Fruit fly (Drosophila melanogaster) whole organism, embryonic: ENCODE measurements around the gene Ccp84Ad.

Source experiments
- Bdp1 ChIP-seq: fragments of 200-800 bp; sonication (Bioruptor generic); optimal IDR thresholded peaks from 3 replicates; lab custom pipeline; 2016; ENCODE audit warnings: missing biosample characterization, missing genetic modification characterization
- Blimp-1 ChIP-seq: fragments of 200-800 bp; sonication (Bioruptor generic); optimal IDR thresholded peaks from 3 replicates; lab custom pipeline; 2018; ENCODE audit warnings: missing biosample characterization, missing genetic modification characterization, mild to moderate bottlenecking, moderate library complexity, missing genetic modification reagents
- CG1024 ChIP-seq: fragments of 200-800 bp; sonication (Bioruptor generic); IDR thresholded peaks from 2 replicates; pipeline ENCODE4 v1.3.6; 2022; ENCODE audit warnings: missing biosample characterization, missing genetic modification characterization
- CG11560 ChIP-seq: fragments of 200-800 bp; sonication (Bioruptor generic); IDR thresholded peaks from 3 replicates; pipeline ENCODE4 v1.3.6; 2022; ENCODE audit warnings: missing biosample characterization, missing genetic modification characterization
- CG12391 ChIP-seq: fragments of 200-800 bp; sonication (Bioruptor generic); optimal IDR thresholded peaks from 3 replicates; lab custom pipeline; 2018; ENCODE audit warnings: missing biosample characterization, mild to moderate bottlenecking, missing genetic modification characterization, moderate library complexity
- CG14441 ChIP-seq: fragments of 200-800 bp; sonication (Bioruptor generic); IDR thresholded peaks from 2 replicates; pipeline ENCODE4 v1.3.6; 2022; ENCODE audit warnings: missing biosample characterization, missing genetic modification characterization
- CG15011 ChIP-seq: fragments of 200-800 bp; sonication (Bioruptor generic); optimal IDR thresholded peaks from 3 replicates; lab custom pipeline; 2018; ENCODE audit warnings: missing biosample characterization, mild to moderate bottlenecking, missing genetic modification characterization
- CG16815 ChIP-seq: fragments of 200-800 bp; sonication (Bioruptor generic); optimal IDR thresholded peaks from 3 replicates; lab custom pipeline; 2017; ENCODE audit warnings: missing biosample characterization, mild to moderate bottlenecking, missing genetic modification characterization
- CG17186 ChIP-seq: fragments of 200-800 bp; sonication (Bioruptor generic); optimal IDR thresholded peaks from 3 replicates; lab custom pipeline; 2017; ENCODE audit warnings: missing biosample characterization, missing genetic modification reagents, missing genetic modification characterization
- CG17612 ChIP-seq: fragments of 200-800 bp; sonication (Bioruptor generic); IDR thresholded peaks from 2 replicates; pipeline ENCODE4 v1.3.6; 2022; ENCODE audit warnings: missing biosample characterization, missing genetic modification characterization
- CG2116 ChIP-seq: fragments of 200-800 bp; sonication (Bioruptor generic); optimal IDR thresholded peaks from 3 replicates; lab custom pipeline; 2018; ENCODE audit warnings: missing biosample characterization, mild to moderate bottlenecking, missing genetic modification characterization
- CG2199 ChIP-seq: fragments of 200-800 bp; sonication (Bioruptor generic); IDR thresholded peaks from 3 replicates; pipeline ENCODE4 v1.3.6; 2022; ENCODE audit warnings: missing biosample characterization, missing genetic modification characterization
- CG31224 ChIP-seq: fragments of 200-800 bp; sonication (Bioruptor generic); IDR thresholded peaks from 2 replicates; pipeline ENCODE4 v1.3.6; 2022; ENCODE audit warnings: missing biosample characterization, missing genetic modification characterization
- CG5180 ChIP-seq: fragments of 200-800 bp; sonication (Bioruptor generic); optimal IDR thresholded peaks from 3 replicates; lab custom pipeline; 2017; ENCODE audit warnings: missing biosample characterization, missing genetic modification characterization, mild to moderate bottlenecking, moderate library complexity, missing genetic modification reagents
- CG6272 ChIP-seq: fragments of 200-800 bp; sonication (Bioruptor generic); IDR thresholded peaks from 2 replicates; pipeline ENCODE4 v1.3.6; 2022; ENCODE audit warnings: missing biosample characterization, missing genetic modification characterization
- CG6765 ChIP-seq: fragments of 200-800 bp; sonication (Bioruptor generic); optimal IDR thresholded peaks from 3 replicates; lab custom pipeline; 2017; ENCODE audit warnings: missing biosample characterization, mild to moderate bottlenecking, missing genetic modification characterization
- CG7372 ChIP-seq: fragments of 200-800 bp; sonication (Bioruptor generic); IDR thresholded peaks from 2 replicates; pipeline ENCODE4 v1.3.6; 2022; ENCODE audit warnings: missing biosample characterization, missing genetic modification characterization
- CG7928 ChIP-seq: fragments of 200-800 bp; sonication (Bioruptor generic); optimal IDR thresholded peaks from 2 replicates; lab custom pipeline; 2017; ENCODE audit warnings: missing biosample characterization, mild to moderate bottlenecking, missing genetic modification characterization
- CG7987 ChIP-seq: fragments of 200-800 bp; sonication (Bioruptor generic); optimal IDR thresholded peaks from 2 replicates; lab custom pipeline; 2018; ENCODE audit warnings: missing biosample characterization, mild to moderate bottlenecking, missing genetic modification characterization, moderate library complexity
- CHES-1-like ChIP-seq: fragments of 200-800 bp; sonication (Bioruptor generic); optimal IDR thresholded peaks from 2 replicates; lab custom pipeline; 2016; ENCODE audit warnings: missing biosample characterization, missing genetic modification characterization
- CrebB ChIP-seq: fragments of 200-800 bp; sonication (Bioruptor generic); optimal IDR thresholded peaks from 3 replicates; lab custom pipeline; 2018; ENCODE audit warnings: missing biosample characterization, mild to moderate bottlenecking, missing genetic modification characterization
- Dek ChIP-seq: fragments of 200-800 bp; sonication (Bioruptor generic); optimal IDR thresholded peaks from 3 replicates; lab custom pipeline; 2019; ENCODE audit warnings: missing biosample characterization, mild to moderate bottlenecking, missing genetic modification characterization, moderate library complexity
- Dip2 ChIP-seq: fragments of 200-800 bp; sonication (Bioruptor generic); IDR thresholded peaks from 2 replicates; pipeline ENCODE4 v1.3.6; 2022; ENCODE audit warnings: missing biosample characterization, missing genetic modification characterization
- Dll ChIP-seq: fragments of 200-800 bp; sonication (Bioruptor generic); IDR thresholded peaks from 4 replicates; pipeline ENCODE4 v1.3.6; 2022; ENCODE audit warnings: missing biosample characterization, missing genetic modification characterization; ENCODE audit not compliant: partially characterized antibody
- ERR ChIP-seq: fragments of 200-800 bp; sonication (Bioruptor generic); optimal IDR thresholded peaks from 2 replicates; lab custom pipeline; 2016; ENCODE audit warnings: missing biosample characterization, missing genetic modification characterization
- Ets65A ChIP-seq: fragments of 200-800 bp; sonication (Bioruptor generic); peaks from one replicate; lab custom pipeline; 2016; ENCODE audit warnings: missing biosample characterization, missing genetic modification characterization
- HLH54F ChIP-seq: fragments of 200-800 bp; sonication (Bioruptor generic); optimal IDR thresholded peaks from 3 replicates; lab custom pipeline; 2016; ENCODE audit warnings: missing biosample characterization, missing genetic modification characterization
- Lpt ChIP-seq: fragments of >200 bp; optimal IDR thresholded peaks from 2 replicates; lab custom pipeline; 2018; ENCODE audit warnings: missing biosample characterization, missing genetic modification characterization
- MTF-1 ChIP-seq: fragments of 200-800 bp; sonication (Bioruptor generic); optimal IDR thresholded peaks from 2 replicates; lab custom pipeline; 2018; ENCODE audit warnings: missing biosample characterization, mild to moderate bottlenecking, missing genetic modification characterization, borderline replicate concordance
- Max ChIP-seq: fragments of 200-800 bp; sonication (Bioruptor generic); optimal IDR thresholded peaks from 2 replicates; lab custom pipeline; 2016; ENCODE audit warnings: missing biosample characterization, mild to moderate bottlenecking, missing genetic modification characterization
- Nf-YA ChIP-seq: fragments of 200-800 bp; sonication (Bioruptor generic); IDR thresholded peaks from 2 replicates; pipeline ENCODE4 v1.3.6; 2022; ENCODE audit warnings: missing biosample characterization, missing genetic modification characterization
- Optix ChIP-seq: fragments of 200-800 bp; sonication (Bioruptor generic); IDR thresholded peaks from 3 replicates; pipeline ENCODE4 v1.3.6; 2022; ENCODE audit warnings: missing biosample characterization, missing genetic modification characterization
- PHDP ChIP-seq: fragments of 200-800 bp; sonication (Bioruptor generic); optimal IDR thresholded peaks from 3 replicates; lab custom pipeline; 2018; ENCODE audit warnings: missing biosample characterization, mild to moderate bottlenecking, missing genetic modification characterization, moderate library complexity
- YL-1 ChIP-seq: fragments of 200-800 bp; sonication (Bioruptor generic); optimal IDR thresholded peaks from 3 replicates; lab custom pipeline; 2017; ENCODE audit warnings: missing biosample characterization, mild to moderate bottlenecking, missing genetic modification characterization
- ara ChIP-seq: fragments of 200-800 bp; sonication (Bioruptor generic); IDR thresholded peaks from 2 replicates; pipeline ENCODE4 v1.3.6; 2022; ENCODE audit warnings: missing biosample characterization, missing genetic modification characterization
- cad ChIP-seq: fragments of >200 bp; optimal IDR thresholded peaks from 2 replicates; lab custom pipeline; 2017; ENCODE audit warnings: missing biosample characterization, missing genetic modification characterization
- cato ChIP-seq: fragments of 200-800 bp; sonication (Bioruptor generic); optimal IDR thresholded peaks from 2 replicates; lab custom pipeline; 2016; ENCODE audit warnings: missing biosample characterization, missing genetic modification characterization, borderline replicate concordance
- croc ChIP-seq: fragments of 200-800 bp; sonication (Bioruptor generic); conservative IDR thresholded peaks from 3 replicates; pipeline ENCODE4 v1.3.6; 2022; ENCODE audit warnings: missing biosample characterization, missing genetic modification characterization
- dm ChIP-seq: fragments of 200-800 bp; sonication (Bioruptor generic); optimal IDR thresholded peaks from 3 replicates; lab custom pipeline; 2016; ENCODE audit warnings: missing biosample characterization, missing genetic modification characterization
- ems ChIP-seq: fragments of 200-800 bp; sonication (Bioruptor generic); optimal IDR thresholded peaks from 3 replicates; lab custom pipeline; 2016; ENCODE audit warnings: missing biosample characterization, missing genetic modification characterization
- fru ChIP-seq: fragments of >200 bp; optimal IDR thresholded peaks from 2 replicates; lab custom pipeline; 2017
- grau ChIP-seq: fragments of 200-800 bp; optimal IDR thresholded peaks from 3 replicates; lab custom pipeline; 2019; ENCODE audit warnings: missing biosample characterization, mild to moderate bottlenecking, missing genetic modification characterization, moderate library complexity
- hth ChIP-seq: fragments of >200 bp; optimal IDR thresholded peaks from 2 replicates; lab custom pipeline; 2017; ENCODE audit warnings: inconsistent platforms
- knrl ChIP-seq: fragments of 200-800 bp; sonication (Bioruptor generic); IDR thresholded peaks from 3 replicates; pipeline ENCODE4 v1.3.6; 2022; ENCODE audit warnings: missing biosample characterization, missing genetic modification characterization; ENCODE audit not compliant: partially characterized antibody
- lov ChIP-seq, 2 experiments: fragments of 200-800 bp in 1 of 2; fragments of >200 bp in 1 of 2; sonication (Bioruptor generic) in 1 of 2; IDR thresholded peaks in 1 of 2; optimal IDR thresholded peaks in 1 of 2; 2 replicates in 1 of 2; 3 replicates in 1 of 2; pipeline versions ENCODE4 v1.3.6 to Lab custom; 2017 to 2022; ENCODE audit warnings: missing biosample characterization in 1 of 2, missing genetic modification characterization in 1 of 2
- pnt ChIP-seq: fragments of 200-800 bp; sonication (Bioruptor generic); optimal IDR thresholded peaks from 3 replicates; lab custom pipeline; 2016; ENCODE audit warnings: missing biosample characterization, missing genetic modification characterization
- ranshi ChIP-seq: fragments of 200-800 bp; sonication (Bioruptor generic); IDR thresholded peaks from 2 replicates; pipeline ENCODE4 v1.3.6; 2022; ENCODE audit warnings: missing biosample characterization, missing genetic modification characterization
- sens ChIP-seq: fragments of 200-800 bp; sonication (Bioruptor generic); peaks from one replicate; lab custom pipeline; 2016; ENCODE audit warnings: missing biosample characterization, missing genetic modification characterization
- tna ChIP-seq: fragments of 200-800 bp; sonication (Bioruptor generic); IDR thresholded peaks from 2 replicates; pipeline ENCODE4 v1.3.6; 2022; ENCODE audit warnings: missing biosample characterization, missing genetic modification characterization; ENCODE audit not compliant: partially characterized antibody
- trh ChIP-seq: fragments of 200-800 bp; sonication (Bioruptor generic); optimal IDR thresholded peaks from 2 replicates; lab custom pipeline; 2016; ENCODE audit warnings: missing biosample characterization, missing genetic modification characterization
- tup ChIP-seq: fragments of 200-800 bp; sonication (Bioruptor generic); optimal IDR thresholded peaks from 2 replicates; lab custom pipeline; 2016; ENCODE audit warnings: missing biosample characterization, mild to moderate bottlenecking, missing genetic modification characterization, moderate library complexity
- unpg ChIP-seq: fragments of 200-800 bp; sonication (Bioruptor generic); optimal IDR thresholded peaks from 3 replicates; lab custom pipeline; 2018; ENCODE audit warnings: missing biosample characterization, mild to moderate bottlenecking, missing genetic modification characterization, moderate library complexity

Ccp84Ad gene

DNA sequence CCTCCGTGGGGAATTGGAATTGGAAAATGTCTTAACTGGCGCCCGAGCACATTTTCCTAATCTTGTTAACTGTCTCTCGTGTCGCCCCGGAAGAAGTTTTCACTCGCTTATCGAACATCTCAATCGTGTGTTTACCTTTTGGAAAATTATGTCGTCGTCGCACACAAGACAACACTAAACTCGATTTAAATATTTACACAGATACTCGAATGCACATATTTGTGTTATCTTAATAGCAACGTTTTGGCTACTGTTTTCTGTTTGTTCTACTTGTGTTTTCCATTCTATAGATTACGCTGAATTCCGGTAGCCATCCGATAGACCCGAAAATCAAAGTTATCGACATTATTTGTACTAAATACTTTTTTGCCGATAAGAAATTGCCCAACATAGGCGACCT, 25.3 kb upstream of the Ccp84Ad start (continued):
- TF ChIP-seq Bdp1 (GFP tag; lab: Kevin White, UChicago) (no peak), CG6272 (GFP tag; lab: Robert Waterston, UW) (no peak), fru (no peak), CG16815 (GFP tag; lab: Kevin White, UChicago) (no peak), cad (GFP tag; lab: Kevin White, UChicago) (no peak), Nf-YA (no peak), ranshi (0 out of 2 replicates have a peak, but pooled peaks have one; percentile 27), CG7987 (GFP tag; lab: Kevin White, UChicago) (peak; percentile 54), CG17612 (GFP tag; lab: Robert Waterston, UW) (no peak), tna (GFP tag; lab: Robert Waterston, UW) (no peak), Optix (GFP tag; lab: Robert Waterston, UW) (no peak), MTF-1 (peak; percentile 56), CG1024 (no peak), Max (GFP tag; lab: Kevin White, UChicago) (no peak), Lpt (no peak), knrl (no peak), CG7928 (no peak), PHDP (peak; percentile 38), grau (tag; lab: Kevin White, UChicago) (no peak), CHES-1-like (no peak), tup (GFP tag; lab: Kevin White, UChicago) (no peak), CG5180 (GFP tag; lab: Kevin White, UChicago) (no peak), CG11560 (tag; lab: Robert Waterston, UW) (no peak), croc (GFP tag; lab: Robert Waterston, UW) (no peak), sens (GFP tag; lab: Kevin White, UChicago) (peak; percentile 85), cato (no peak), Dip2 (GFP tag; lab: Robert Waterston, UW) (no peak), ems (no peak), trh (GFP tag; lab: Kevin White, UChicago) (no peak), CG12391 (tag; lab: Kevin White, UChicago) (peak; percentile 36), Dll (GFP tag; lab: Robert Waterston, UW) (no peak), CG2199 (GFP tag; lab: Robert Waterston, UW) (no peak), CG6765 (no peak), Dek (tag; lab: Kevin White, UChicago) (no peak), Ets65A (GFP tag; lab: Kevin White, UChicago) (no peak), pnt (GFP tag; lab: Kevin White, UChicago) (no peak), Blimp-1 (GFP tag; lab: Kevin White, UChicago) (peak; percentile 43), ERR (no peak), CG2116 (GFP tag; lab: Kevin White, UChicago) (peak; percentile 37), CrebB (tag; lab: Kevin White, UChicago) (peak; percentile 1), CG31224 (GFP tag; lab: Robert Waterston, UW) (no peak), CG14441 (GFP tag; lab: Robert Waterston, UW) (no peak), hth (lab: Kevin White, UChicago) (no peak), CG7372 (no peak), YL-1 (GFP tag; lab: Kevin White, UChicago) (no peak), CG17186 (GFP tag; lab: Kevin White, UChicago) (no peak), unpg (peak; percentile 34), ara (GFP tag; lab: Robert Waterston, UW) (peak; percentile 69), dm (GFP tag; lab: Kevin White, UChicago) (no peak), CG15011 (GFP tag; lab: Kevin White, UChicago) (no peak), lov (optimal IDR thresholded peaks at IDR 0.05; lab: Kevin White, UChicago) (no peak), lov (GFP tag; IDR thresholded peaks at IDR 0.05; lab: Robert Waterston, UW) (peak; percentile 73; the same call in 1 of the 3 replicates), HLH54F (no peak)
